Fruit fly (Drosophila melanogaster) Kc167 (cell line): Measurements from ENCODE around the gene CG11997.

Source experiments
- Myc ChIP-seq: fragments of >200 bp; optimal IDR thresholded peaks from 2 replicates; lab custom pipeline; 2017; ENCODE audit warnings: missing external identifiers
- Sin3A ChIP-seq: fragments of >200 bp; optimal IDR thresholded peaks from 2 replicates; lab custom pipeline; 2018; ENCODE audit warnings: missing external identifiers
- h ChIP-seq: fragments of >200 bp; optimal IDR thresholded peaks from 3 replicates; lab custom pipeline; 2018; ENCODE audit warnings: missing external identifiers
- insv ChIP-seq: fragments of >200 bp; optimal IDR thresholded peaks from 3 replicates; lab custom pipeline; 2018; ENCODE audit warnings: missing external identifiers
- psq ChIP-seq: fragments of >200 bp; optimal IDR thresholded peaks from 2 replicates; lab custom pipeline; 2017; ENCODE audit warnings: missing external identifiers
- ttk ChIP-seq: sonication (Bioruptor generic); optimal IDR thresholded peaks from 2 replicates; lab custom pipeline; 2017; ENCODE audit warnings: missing external identifiers

DNA sequence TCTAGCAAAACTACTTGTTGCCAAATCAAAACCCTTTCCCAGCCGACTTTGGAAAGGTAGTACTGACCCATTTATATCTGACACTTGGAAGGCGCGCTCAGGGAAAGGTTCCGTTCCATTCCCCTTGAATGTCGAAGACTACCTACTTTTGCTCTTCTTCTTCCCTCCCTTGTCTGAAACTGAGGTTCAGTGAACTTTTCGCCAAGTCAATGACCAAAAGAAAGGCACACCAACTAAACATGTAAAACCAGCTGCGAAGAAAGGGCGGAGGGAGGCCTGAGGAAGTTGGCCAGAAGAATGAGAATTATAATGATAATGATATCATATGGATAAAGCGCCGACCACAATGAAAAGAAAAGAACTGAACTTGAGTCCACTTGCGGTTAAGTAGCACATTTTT lies 42.2 kb upstream of the CG11997 start:
- no peak for TF ChIP-seq psq
- no peak for TF ChIP-seq ttk
- TF ChIP-seq Sin3A: no peak
- no peak for TF ChIP-seq Myc (lab: Kevin White, UChicago)
- TF ChIP-seq insv (lab: Kevin White, UChicago): no peak
- no peak for TF ChIP-seq h (lab: Kevin White, UChicago)
